Worm (Caenorhabditis elegans) whole organism, late embryonic: ENCODE data around the gene F55B11.2.

Experiments used
- ceh-19 ChIP-seq: fragments of 200-800 bp; sonication (Bioruptor generic); optimal IDR thresholded peaks from 2 replicates; lab custom pipeline; 2018; ENCODE audit warnings: mild to moderate bottlenecking, missing genetic modification characterization, missing compliant biosample characterization
- ceh-45 ChIP-seq: fragments of 200-800 bp; sonication (Bioruptor generic); IDR thresholded peaks from 2 replicates; pipeline ENCODE4 v1.3.6; 2022; ENCODE audit warnings: missing genetic modification reagents, missing genetic modification characterization, missing compliant biosample characterization
- elt-2 ChIP-seq: sonication (generic microtip); optimal IDR thresholded peaks from 2 replicates; lab custom pipeline; 2016; ENCODE audit warnings: missing genetic modification reagents, missing genetic modification characterization, missing compliant biosample characterization
- nhr-11 ChIP-seq: fragments of 150-350 bp; optimal IDR thresholded peaks from 2 replicates; lab custom pipeline; 2014; ENCODE audit warnings: missing biosample characterization, missing genetic modification characterization
- npax-4 ChIP-seq: sonication (generic microtip); optimal IDR thresholded peaks from 2 replicates; lab custom pipeline; 2016; ENCODE audit warnings: missing genetic modification characterization, missing compliant biosample characterization
- odd-2 ChIP-seq: sonication (generic microtip); optimal IDR thresholded peaks from 2 replicates; lab custom pipeline; 2017; ENCODE audit warnings: antibody characterized with exemption, mild to moderate bottlenecking, missing genetic modification characterization, missing compliant biosample characterization
- pag-3 ChIP-seq: sonication (generic microtip); optimal IDR thresholded peaks from 2 replicates; lab custom pipeline; 2016; ENCODE audit warnings: missing compliant biosample characterization, missing genetic modification characterization, borderline replicate concordance
- rnt-1 ChIP-seq: sonication (generic microtip); optimal IDR thresholded peaks from 2 replicates; lab custom pipeline; 2016; ENCODE audit warnings: missing genetic modification characterization, missing compliant biosample characterization

- TF ChIP-seq odd-2 (tag; lab: Kevin White, UChicago) (no peak), ceh-45 (GFP tag; lab: Robert Waterston, UW) (no peak), ceh-19 (GFP tag; lab: Kevin White, UChicago) (no peak), elt-2 (tag; lab: Kevin White, UChicago) (peak; percentile 16), nhr-11 (tag; lab: Kevin White, UChicago) (no peak), npax-4 (tag; lab: Kevin White, UChicago) (no peak), pag-3 (tag; lab: Kevin White, UChicago) (no peak), rnt-1 (tag; lab: Kevin White, UChicago) (no peak)
Observed at ce11 chrIV:14413386-14413785, 9.7 kb downstream of the F55B11.2 start.
